Fruit fly (Drosophila melanogaster) ovary, adult (tissue): ENCODE measurements around the gene CG4497.

ENCODE experiments used
- CG17801 ChIP-seq: fragments of 200-800 bp; optimal IDR thresholded peaks from 2 replicates; lab custom pipeline; 2019; ENCODE audit warnings: missing biosample characterization, mild to moderate bottlenecking, missing genetic modification characterization, moderate library complexity; ENCODE audit not compliant: partially characterized antibody

The CG4497 gene

dm6 chr2L:7215657-7216056 lies 21.3 kb upstream of the CG4497 start:
- TF ChIP-seq CG17801, result no peak

dm6 chr2L:7214885-7215284 lies 20.5 kb upstream of the CG4497 start:
- TF ChIP-seq CG17801, result no peak

- TF ChIP-seq CG17801, result no peak
These were observed 19.1 kb upstream of the CG4497 start for dm6 chr2L:7213532-7213931.

dm6 chr2L:7207660-7208059 lies 13.3 kb upstream of the CG4497 start:
- no peak for TF ChIP-seq CG17801

DNA sequence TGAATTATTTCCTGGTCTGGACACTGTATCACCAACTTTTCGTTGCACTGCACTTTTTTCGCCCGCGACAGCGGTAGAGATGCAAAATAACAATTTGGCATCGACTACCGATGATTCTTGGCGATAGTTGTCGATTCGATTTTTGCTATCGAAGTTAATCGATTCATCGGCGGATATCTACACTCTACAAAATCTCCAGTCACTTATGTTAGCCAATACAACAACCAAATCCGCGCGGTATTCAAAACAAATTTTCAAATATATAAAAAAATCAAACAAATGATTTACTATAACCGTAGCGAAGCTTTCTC lies 9.7 kb upstream of the CG4497 start, which contains the start of gene CG4502:
Gene CG4502, minus strand, starts transcription at position 93 of the 311 bp plus-strand sequence.
- peak; percentile 75 for TF ChIP-seq CG17801

- no peak for TF ChIP-seq CG17801
These were observed 9.2 kb upstream of the CG4497 start for dm6 chr2L:7203411-7204171.

- no peak for TF ChIP-seq CG17801
These were observed 5.8 kb upstream of the CG4497 start for dm6 chr2L:7200168-7200567.

DNA sequence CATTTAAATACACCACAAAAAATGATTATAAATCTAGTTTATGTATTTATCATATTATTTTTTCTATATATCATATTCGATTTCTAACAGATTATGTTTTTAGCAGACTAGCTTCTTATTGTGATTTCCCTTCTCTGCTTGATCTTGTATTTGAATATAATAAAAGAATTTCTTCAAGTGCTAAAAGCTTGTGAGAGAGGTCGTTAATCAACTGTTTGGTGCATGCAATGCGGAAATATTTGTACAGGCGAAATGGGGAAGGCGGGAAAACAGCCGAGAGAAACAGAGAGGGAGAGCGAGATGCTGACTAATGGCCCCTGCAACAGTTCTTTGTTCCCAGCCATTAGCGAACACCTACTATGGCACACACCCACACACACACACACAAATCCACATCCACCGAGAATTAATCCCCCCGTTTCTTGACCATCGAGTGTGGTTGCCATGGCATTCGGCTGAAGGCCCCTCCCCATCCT lies 5.3 kb upstream of the CG4497 start:
- no peak for TF ChIP-seq CG17801

dm6 chr2L:7198618-7199017 lies 4.2 kb upstream of the CG4497 start:
- TF ChIP-seq CG17801, result no peak

DNA sequence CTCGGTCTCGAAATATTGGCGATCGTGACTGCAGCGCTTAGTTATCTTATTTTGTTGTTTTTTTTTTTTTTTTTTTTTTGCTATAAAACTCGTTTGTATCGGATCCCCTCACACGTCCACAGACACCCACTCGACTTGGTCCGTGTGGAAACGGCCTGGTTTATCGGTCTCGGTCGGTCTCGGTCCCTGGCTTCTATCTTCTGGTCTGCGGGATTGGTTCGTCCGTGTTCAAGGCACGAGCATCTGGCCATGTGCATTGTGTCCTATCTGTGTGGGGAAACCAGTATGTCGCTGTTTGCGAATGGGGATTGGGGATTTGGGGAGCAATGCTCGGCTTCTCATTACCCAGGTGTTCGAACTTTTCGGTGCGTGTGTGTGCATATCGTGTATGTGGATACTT lies 4.7 kb downstream of the CG4497 start, which contains the start of gene CG4496:
Gene CG4496, minus strand, starts transcription at position 337 of the 400 bp plus-strand sequence.
- no peak for TF ChIP-seq CG17801

DNA sequence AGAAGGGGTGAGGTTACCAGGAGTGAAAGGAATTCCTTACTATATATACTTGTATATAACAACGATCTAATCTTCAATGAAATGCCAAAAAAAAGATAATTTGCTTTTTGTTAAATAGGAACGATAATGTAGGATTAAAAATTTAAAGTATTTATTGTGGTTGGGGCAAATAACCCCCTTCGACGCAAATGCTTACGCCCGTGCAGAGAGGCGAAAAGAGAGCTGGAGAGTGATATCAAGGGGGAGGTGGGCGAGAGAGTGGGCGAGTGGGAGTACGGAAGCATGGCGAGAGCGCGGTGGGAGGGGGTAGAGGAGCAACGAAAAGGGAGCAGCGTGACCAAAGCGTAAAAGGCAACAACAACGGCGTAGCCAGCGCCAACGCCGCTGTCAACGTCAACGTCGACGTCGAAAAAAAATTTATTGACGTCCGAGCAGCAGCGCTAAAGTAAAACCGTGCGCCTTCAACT lies 5.8 kb downstream of the CG4497 start:
- peak; percentile 97 for TF ChIP-seq CG17801

DNA sequence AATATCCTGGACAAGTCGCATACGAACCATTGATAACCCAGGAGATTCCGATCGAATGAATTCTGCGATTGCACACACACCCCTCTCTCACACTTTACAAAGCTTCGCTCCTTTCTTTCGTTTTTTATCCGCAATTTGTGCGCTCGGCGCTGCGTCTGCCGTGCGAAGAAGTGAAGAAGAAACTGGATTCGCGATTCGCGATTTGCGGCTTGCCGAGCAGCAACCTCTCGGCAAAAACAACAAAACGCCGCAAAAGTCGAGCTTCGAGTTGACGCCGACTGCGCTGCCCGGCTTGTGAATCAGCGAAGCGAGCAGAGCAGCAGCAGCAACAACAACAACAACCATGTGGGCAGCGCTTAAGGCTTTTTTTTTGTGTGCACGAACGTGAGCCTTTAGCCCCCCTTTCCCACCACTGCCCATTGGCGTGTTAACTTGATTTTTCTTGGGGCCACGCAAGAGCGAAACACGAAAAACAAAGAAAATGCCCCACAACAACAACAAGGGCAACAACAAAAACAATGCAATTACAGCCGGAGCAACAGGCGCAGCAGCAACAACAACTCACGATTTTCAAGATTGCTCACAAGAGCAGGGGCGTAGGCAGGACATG lies 6.4 kb downstream of the CG4497 start:
- TF ChIP-seq CG17801, result no peak

DNA sequence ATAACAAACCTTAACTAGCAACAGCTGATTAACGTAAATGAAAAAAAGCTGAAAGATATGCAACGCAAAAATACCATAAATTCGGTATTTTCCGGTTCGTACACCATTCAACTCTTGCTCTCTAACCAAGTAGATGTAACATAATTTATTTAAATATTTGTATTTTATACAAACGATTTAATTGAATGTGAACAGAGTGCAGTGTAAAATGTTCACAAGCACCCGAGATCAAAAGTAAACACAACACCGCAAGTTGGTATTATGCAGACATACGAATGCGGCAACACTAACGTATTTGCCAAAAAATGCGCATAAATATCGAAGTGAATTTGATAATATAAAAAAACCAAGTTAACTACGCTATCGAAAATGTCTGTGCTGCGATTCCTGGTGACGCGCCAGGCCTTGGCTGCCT lies 12.4 kb downstream of the CG4497 start, which contains the start of gene MICU1:
Gene MICU1, plus strand, starts transcription at position 257 of the 415 bp plus-strand sequence.
- peak; percentile 13 for TF ChIP-seq CG17801

DNA sequence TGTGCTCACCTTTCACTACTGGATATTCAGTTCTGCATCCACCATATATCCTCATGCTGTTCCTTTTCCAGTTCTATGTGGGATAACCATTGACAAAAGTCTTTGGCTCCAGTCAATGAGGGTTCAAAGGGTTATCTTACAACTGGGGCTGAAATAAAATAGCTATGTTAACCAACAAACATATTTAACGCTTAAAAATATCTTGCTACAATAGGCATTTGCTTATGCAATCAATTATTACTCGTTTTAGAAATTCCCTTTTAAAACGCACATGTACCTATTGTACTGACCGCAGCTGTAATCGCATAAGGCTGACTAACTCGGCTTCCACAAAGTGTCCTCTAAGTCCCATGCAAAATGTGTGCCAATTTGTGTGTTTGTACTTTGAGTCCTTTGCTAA lies 15.1 kb downstream of the CG4497 start:
- no peak for TF ChIP-seq CG17801

DNA sequence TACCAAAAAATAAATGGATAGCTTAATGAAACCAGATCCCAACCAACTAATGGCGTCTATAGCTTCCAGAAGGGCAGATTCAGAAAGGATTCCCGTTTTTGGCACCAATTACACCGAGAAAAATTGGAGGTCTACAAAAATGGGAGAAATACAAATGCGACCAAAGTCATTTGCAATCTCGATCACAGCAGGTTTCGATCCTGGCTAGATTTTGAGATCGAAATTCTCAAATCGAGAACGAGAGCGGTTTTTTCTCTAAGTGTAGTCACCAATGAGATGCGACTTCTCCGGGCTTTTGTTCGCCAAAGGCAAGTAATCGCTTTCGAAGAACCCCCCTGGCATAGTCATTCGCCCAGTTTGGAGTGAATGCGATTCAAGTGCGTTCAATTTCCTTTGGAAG lies 18.6 kb downstream of the CG4497 start:
- no peak for TF ChIP-seq CG17801

DNA sequence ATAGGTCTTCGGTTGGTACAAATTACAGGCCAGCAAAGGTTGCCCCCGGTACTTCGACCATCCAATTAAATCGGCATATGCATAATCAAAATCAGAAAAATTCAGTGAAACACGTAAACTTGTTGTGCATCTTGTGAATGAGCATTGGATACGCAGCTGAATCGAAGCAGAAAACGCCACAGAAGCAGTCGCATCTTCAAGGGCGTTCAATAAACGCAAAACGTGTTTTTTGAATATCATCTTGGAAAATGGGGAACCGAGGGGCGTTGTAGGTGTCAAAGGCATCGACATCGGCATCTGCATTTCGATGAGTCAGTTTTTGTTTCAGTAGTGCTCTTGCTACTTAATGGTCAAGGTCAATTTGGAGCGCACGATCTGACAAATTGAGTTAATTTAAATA lies 20.0 kb downstream of the CG4497 start:
- no peak for TF ChIP-seq CG17801

DNA sequence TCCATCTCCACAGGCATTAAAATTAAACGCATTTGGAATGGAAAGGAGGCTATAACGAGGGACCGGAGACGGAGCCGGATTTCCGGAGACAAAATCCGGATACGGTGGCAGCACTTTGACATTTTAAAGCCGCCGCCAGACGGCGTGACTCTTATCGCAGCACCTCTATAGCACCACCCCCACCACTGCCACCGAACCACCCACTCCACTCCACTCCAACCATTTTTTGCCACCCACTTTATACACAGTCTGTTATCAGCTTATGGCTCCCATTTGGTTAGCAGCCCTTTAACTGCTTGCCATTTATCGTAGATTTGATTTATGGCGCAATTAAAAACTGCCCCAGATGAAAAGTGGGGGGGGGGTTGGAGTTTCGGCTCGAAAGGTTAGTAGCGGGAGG lies 25.4 kb downstream of the CG4497 start:
- no peak for TF ChIP-seq CG17801

DNA sequence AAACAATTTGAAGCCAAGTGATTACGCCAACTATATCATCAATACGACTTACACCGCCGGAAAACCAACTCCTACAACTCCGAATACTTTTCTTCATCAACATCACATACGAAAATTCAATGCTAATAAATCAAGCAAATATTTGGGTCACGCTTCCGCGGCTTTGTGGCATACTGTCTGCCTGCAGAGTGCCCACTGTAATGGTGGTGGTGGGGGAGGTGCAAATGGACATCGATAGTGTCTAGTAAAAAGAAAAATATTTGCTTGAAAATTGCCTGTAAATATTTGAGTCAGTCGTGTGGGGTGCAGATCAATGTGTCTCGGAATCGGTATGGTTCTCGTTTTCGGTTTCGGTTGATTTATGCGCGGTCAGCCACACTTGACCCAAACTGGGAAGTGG lies 28.6 kb downstream of the CG4497 start:
- TF ChIP-seq CG17801, result no peak
